Fruit fly (Drosophila melanogaster) Kc167 (cell line): ENCODE measurements around the gene CG6638.

Experiments
- h ChIP-seq: fragments of >200 bp; optimal IDR thresholded peaks from 3 replicates; lab custom pipeline; 2018; ENCODE audit warnings: missing external identifiers
- psq ChIP-seq: fragments of >200 bp; optimal IDR thresholded peaks from 2 replicates; lab custom pipeline; 2017; ENCODE audit warnings: missing external identifiers

DNA sequence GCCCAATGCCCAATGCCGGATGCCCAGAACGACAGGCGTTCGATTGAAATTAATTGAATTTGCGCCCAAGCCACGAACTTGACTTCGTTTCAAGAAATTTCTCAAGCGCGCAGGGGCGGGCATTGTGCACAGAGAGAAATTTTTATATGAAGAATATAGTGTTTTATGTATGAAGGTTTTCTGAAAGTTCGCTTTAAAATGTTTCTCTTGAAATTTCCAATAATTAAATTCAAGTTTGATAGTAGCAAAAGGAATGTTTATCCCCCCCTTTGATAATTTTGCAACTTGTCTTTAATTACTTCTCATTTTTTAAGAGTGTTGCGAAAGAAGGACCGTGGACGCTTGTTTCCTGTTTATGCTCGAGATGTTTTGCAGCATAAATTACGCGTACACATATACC is 32.0 kb downstream of the CG6638 start:
- TF ChIP-seq psq = no peak
- no peak for TF ChIP-seq h
